Worm (Caenorhabditis elegans): ENCODE data around the gene gex-4.

Gene gex-4

DNA sequence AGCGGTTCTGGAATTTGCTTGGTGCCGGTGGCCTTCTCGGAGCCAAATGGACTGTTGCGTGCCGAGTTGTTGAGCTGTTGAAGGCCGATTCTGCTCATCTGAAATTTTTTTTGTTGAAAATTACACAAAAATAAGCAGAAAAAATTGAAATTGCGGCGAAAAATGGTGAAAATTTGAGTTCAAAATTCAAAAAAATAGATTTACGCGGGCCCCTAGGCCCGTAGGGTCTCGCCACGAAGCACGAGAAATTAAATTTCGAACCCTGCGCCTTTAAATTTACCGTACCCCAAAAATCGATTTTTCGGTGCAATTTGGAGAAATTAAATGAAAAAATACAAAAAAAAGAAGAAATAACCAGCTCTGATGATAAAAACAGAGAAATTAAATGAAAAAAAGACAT lies 6.8 kb upstream of the gex-4 start, which contains the start of gene gmn-1 (continued):
- no peak for TF ChIP-seq hrde-1 (tag; optimal IDR thresholded peaks at IDR 0.05; ENCODE audit: borderline replicate concordance)
- no peak for TF ChIP-seq F39B2.1 (GFP tag; IDR thresholded peaks at IDR 0.05)
- TF ChIP-seq Y79H2A.3 (GFP tag; conservative IDR thresholded peaks at IDR 0.05), result 0 out of 2 replicates have a peak, but pooled peaks have one; percentile 23
- no peak for TF ChIP-seq cebp-1 (GFP tag; IDR thresholded peaks at IDR 0.05)
- no peak for TF ChIP-seq cebp-1 (tag; optimal IDR thresholded peaks at IDR 0.05)
- TF ChIP-seq Y56A3A.18 (GFP tag; IDR thresholded peaks at IDR 0.05), result no peak
- peak; percentile 67 for TF ChIP-seq rcor-1 (GFP tag; IDR thresholded peaks at IDR 0.05)
- peak; percentile 83 for TF ChIP-seq ztf-28 (GFP tag; IDR thresholded peaks at IDR 0.05)
- peak in 1 of 3 experiments; percentile 26 for TF ChIP-seq lin-35 (GFP tag; optimal IDR thresholded peaks at IDR 0.05)
- no peak for TF ChIP-seq egrh-3 (GFP tag; IDR thresholded peaks at IDR 0.05)
- no peak for TF ChIP-seq pha-4 (tag; optimal IDR thresholded peaks at IDR 0.05)
- peak; percentile 63 for TF ChIP-seq snpc-1.1 (tag; optimal IDR thresholded peaks at IDR 0.05; ENCODE audit: insufficient read depth)
- peak; percentile 31 for TF ChIP-seq tlf-1 (GFP tag; optimal IDR thresholded peaks at IDR 0.05)
- no peak for TF ChIP-seq ceh-79 (tag; optimal IDR thresholded peaks at IDR 0.05)
- no peak for TF ChIP-seq lsy-27 (tag; optimal IDR thresholded peaks at IDR 0.05; ENCODE audit: borderline replicate concordance, insufficient read depth)
- no peak for TF ChIP-seq snpc-4 (GFP tag; optimal IDR thresholded peaks at IDR 0.05)
- TF ChIP-seq snpc-4 (tag; optimal IDR thresholded peaks at IDR 0.05), result peak in 1 of 4 experiments; percentile 23
- no peak for TF ChIP-seq ets-4 (GFP tag; optimal IDR thresholded peaks at IDR 0.05)
- TF ChIP-seq ztf-6 (GFP tag; IDR thresholded peaks at IDR 0.05), result no peak
- TF ChIP-seq Y95B8A.8 (GFP tag; IDR thresholded peaks at IDR 0.05), result peak; percentile 57; the same call in 1 of the 2 replicates
- TF ChIP-seq mxl-1 (tag; optimal IDR thresholded peaks at IDR 0.05), result no peak
- no peak for TF ChIP-seq lir-1 (GFP tag; conservative IDR thresholded peaks at IDR 0.05)
- TF ChIP-seq madf-8 (GFP tag; conservative IDR thresholded peaks at IDR 0.05), result peak; percentile 85
- peak; percentile 76 for TF ChIP-seq mcd-1 (GFP tag; IDR thresholded peaks at IDR 0.05)

DNA sequence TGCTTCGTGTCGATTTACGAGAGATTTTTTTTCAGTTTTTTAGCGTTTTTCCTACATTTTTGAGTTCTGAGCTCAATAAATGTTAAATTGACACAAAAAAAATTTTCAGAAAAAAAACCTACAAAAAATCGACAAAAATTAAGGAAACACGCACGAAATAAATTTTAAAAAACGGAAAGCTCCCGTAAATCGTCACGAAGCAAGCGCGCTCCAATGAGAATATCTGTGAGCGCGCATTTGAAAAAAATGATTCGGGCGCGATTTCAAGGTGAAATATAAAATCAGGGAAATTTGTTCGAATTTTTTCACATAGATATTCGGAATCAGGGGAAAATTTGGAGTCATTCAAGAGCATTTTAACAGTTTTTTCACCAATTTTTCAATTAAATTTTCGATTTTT lies 4.8 kb upstream of the gex-4 start:
- TF ChIP-seq repo-1 (tag; optimal IDR thresholded peaks at IDR 0.05) (no peak), ceh-91 (GFP tag; IDR thresholded peaks at IDR 0.05) (no peak), efl-1 (GFP tag; optimal IDR thresholded peaks at IDR 0.05) (peak; percentile 13)

DNA sequence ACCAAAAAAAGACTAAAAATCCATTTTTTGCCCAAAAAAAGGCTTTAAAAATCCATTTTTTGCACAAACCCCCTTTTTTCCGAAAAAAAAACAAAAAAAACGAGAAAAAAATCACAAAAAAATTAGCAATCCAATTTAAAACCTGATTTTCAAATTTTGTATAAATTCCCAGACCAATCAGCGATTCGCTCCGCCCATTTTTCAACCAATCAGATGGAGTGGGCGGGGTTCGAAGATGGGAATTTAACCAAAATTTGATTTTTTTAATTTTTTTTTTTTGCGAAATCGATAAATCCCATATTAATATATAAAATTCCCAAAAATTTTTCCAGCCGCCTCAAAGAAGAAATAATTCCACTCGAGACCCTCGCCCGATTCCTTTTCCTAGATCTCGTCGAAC lies 3.0 kb upstream of the gex-4 start:
- TF ChIP-seq nhr-27 (tag; optimal IDR thresholded peaks at IDR 0.05), result no peak
- no peak for TF ChIP-seq ceh-91 (GFP tag; IDR thresholded peaks at IDR 0.05)
- TF ChIP-seq F10E7.11 (tag; optimal IDR thresholded peaks at IDR 0.05), result no peak
- TF ChIP-seq madf-8 (GFP tag; conservative IDR thresholded peaks at IDR 0.05), result no peak
- no peak for TF ChIP-seq hlh-26 (GFP tag; conservative IDR thresholded peaks at IDR 0.05)
- no peak for TF ChIP-seq ceh-27 (GFP tag; optimal IDR thresholded peaks at IDR 0.05)
- TF ChIP-seq madf-6 (GFP tag; IDR thresholded peaks at IDR 0.05), result no peak
- no peak for TF ChIP-seq ceh-58 (GFP tag; IDR thresholded peaks at IDR 0.05)
- no peak for TF ChIP-seq dox-1 (GFP tag; IDR thresholded peaks at IDR 0.05)
- TF ChIP-seq rec-8 (tag; optimal IDR thresholded peaks at IDR 0.05), result no peak
- no peak for TF ChIP-seq mes-4 (tag; optimal IDR thresholded peaks at IDR 0.05)
- no peak for TF ChIP-seq hmg-1.2 (GFP tag; IDR thresholded peaks at IDR 0.05)
- no peak for TF ChIP-seq sdz-38 (tag; optimal IDR thresholded peaks at IDR 0.05)
- no peak for TF ChIP-seq F55B11.4 (tag; optimal IDR thresholded peaks at IDR 0.05; ENCODE audit: borderline replicate concordance, insufficient read depth)
- TF ChIP-seq aptf-3 (GFP tag; IDR thresholded peaks at IDR 0.05), result no peak

Measured in whole organism, young adult.